Fruit fly (Drosophila melanogaster) whole organism: ENCODE data around the gene Tps1.

Experiments
- CG8478 ChIP-seq: fragments of >200 bp; optimal IDR thresholded peaks from 2 replicates; lab custom pipeline; 2018; ENCODE audit warnings: inconsistent platforms
- Dll ChIP-seq: fragments of >200 bp; optimal IDR thresholded peaks from 2 replicates; lab custom pipeline; 2017
- pan ChIP-seq: fragments of >200 bp; optimal IDR thresholded peaks from 2 replicates; lab custom pipeline; 2017
- psq ChIP-seq: fragments of >200 bp; optimal IDR thresholded peaks from 2 replicates; lab custom pipeline; 2017
- usp ChIP-seq: fragments of >200 bp; optimal IDR thresholded peaks from 2 replicates; lab custom pipeline; 2017; ENCODE audit warnings: missing biosample characterization, missing genetic modification characterization, mixed read lengths

dm6 chr2L:4418819-4419218 is 30.7 kb downstream of the Tps1 start:
- TF ChIP-seq CG8478 (lab: Kevin White, UChicago) (no peak), usp (GFP tag; lab: Kevin White, UChicago) (no peak), pan (lab: Kevin White, UChicago) (no peak), Dll (no peak), psq (lab: Kevin White, UChicago) (no peak)
